Worm (Caenorhabditis elegans): Measurements from ENCODE around the gene lido-11.

DNA sequence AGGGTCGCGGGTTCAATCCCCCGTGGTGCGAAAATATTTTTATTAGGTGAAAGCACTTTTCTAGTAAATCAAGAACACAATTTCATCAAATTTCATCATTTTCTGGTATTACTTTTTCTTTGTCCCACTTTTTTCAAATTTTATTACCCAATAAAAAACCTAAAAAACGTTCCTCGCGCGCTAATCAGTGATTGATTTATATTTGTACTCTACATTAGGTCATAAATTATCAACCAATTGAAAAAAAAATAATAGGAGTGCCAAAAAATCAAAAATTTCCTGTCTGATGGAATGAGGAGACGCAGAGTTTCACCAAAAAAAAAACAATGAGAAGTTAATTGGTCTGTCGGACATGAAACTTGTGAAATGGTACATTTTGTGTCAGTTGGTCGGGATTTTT is 20.9 kb downstream of the lido-11 start:
- TF ChIP-seq ama-1 (optimal IDR thresholded peaks at IDR 0.05) (no peak), hnd-1 (tag; optimal IDR thresholded peaks at IDR 0.05) (no peak), pes-1 (GFP tag; IDR thresholded peaks at IDR 0.05) (no peak), hmg-4 (GFP tag; optimal IDR thresholded peaks at IDR 0.05) (no peak), F13C5.2 (tag; optimal IDR thresholded peaks at IDR 0.05) (no peak), tbx-11 (GFP tag; IDR thresholded peaks at IDR 0.05) (no peak), tbx-37 (GFP tag; conservative IDR thresholded peaks at IDR 0.05) (no peak), sea-1 (GFP tag; conservative IDR thresholded peaks at IDR 0.05) (no peak)
